Fruit fly (Drosophila melanogaster) whole organism, adult: ENCODE measurements around the gene Polr2A.

Experiments used
- CG11617 ChIP-seq: fragments of 200-800 bp; sonication (Bioruptor generic); optimal IDR thresholded peaks from 2 replicates; lab custom pipeline; 2017; ENCODE audit warnings: mild to moderate bottlenecking, missing biosample characterization, missing genetic modification reagents, missing genetic modification characterization
- CG12768 ChIP-seq: fragments of 200-800 bp; sonication (Bioruptor generic); optimal IDR thresholded peaks from 2 replicates; lab custom pipeline; 2017; ENCODE audit warnings: missing biosample characterization, missing genetic modification characterization, mild to moderate bottlenecking, moderate library complexity, missing genetic modification reagents
- CG14711 ChIP-seq: fragments of 200-800 bp; sonication (Bioruptor generic); optimal IDR thresholded peaks from 2 replicates; lab custom pipeline; 2018; ENCODE audit warnings: missing biosample characterization, mild to moderate bottlenecking, missing genetic modification characterization, moderate library complexity
- CG1620 ChIP-seq: fragments of 200-800 bp; sonication (Bioruptor generic); optimal IDR thresholded peaks from 2 replicates; lab custom pipeline; 2016; ENCODE audit warnings: missing biosample characterization, missing genetic modification characterization
- CG33017 ChIP-seq: fragments of 200-800 bp; sonication (Bioruptor generic); optimal IDR thresholded peaks from 2 replicates; lab custom pipeline; 2018; ENCODE audit warnings: missing biosample characterization, mild to moderate bottlenecking, missing genetic modification characterization, moderate library complexity
- CG5204 ChIP-seq: fragments of 200-800 bp; sonication (Bioruptor generic); optimal IDR thresholded peaks from 2 replicates; lab custom pipeline; 2016; ENCODE audit warnings: missing biosample characterization, missing genetic modification characterization
- CG7045 ChIP-seq: fragments of 200-800 bp; sonication (Bioruptor generic); optimal IDR thresholded peaks from 2 replicates; lab custom pipeline; 2017; ENCODE audit warnings: missing biosample characterization, mild to moderate bottlenecking, missing genetic modification characterization
- CG7101 ChIP-seq: fragments of 200-800 bp; sonication (Bioruptor generic); optimal IDR thresholded peaks from 2 replicates; lab custom pipeline; 2018; ENCODE audit warnings: missing biosample characterization, mild to moderate bottlenecking, missing genetic modification characterization, moderate library complexity
- Clk ChIP-seq: fragments of 200-800 bp; sonication (Bioruptor generic); optimal IDR thresholded peaks from 2 replicates; lab custom pipeline; 2017; ENCODE audit warnings: missing biosample characterization, missing genetic modification characterization
- Crg-1 ChIP-seq: fragments of 200-800 bp; sonication (Bioruptor generic); optimal IDR thresholded peaks from 2 replicates; lab custom pipeline; 2016; ENCODE audit warnings: missing biosample characterization, missing genetic modification characterization
- Hr96 ChIP-seq: fragments of 200-800 bp; sonication (Bioruptor generic); optimal IDR thresholded peaks from 2 replicates; lab custom pipeline; 2016; ENCODE audit warnings: missing biosample characterization, missing genetic modification characterization
- Mnt ChIP-seq: fragments of 200-800 bp; sonication (Bioruptor generic); optimal IDR thresholded peaks from 2 replicates; lab custom pipeline; 2016; ENCODE audit warnings: missing biosample characterization, mild to moderate bottlenecking, missing genetic modification characterization
- bab1 ChIP-seq: fragments of 200-800 bp; sonication (Bioruptor generic); optimal IDR thresholded peaks from 3 replicates; lab custom pipeline; 2019; ENCODE audit warnings: missing biosample characterization, mild to moderate bottlenecking, missing genetic modification characterization, moderate library complexity
- cic ChIP-seq: fragments of 200-800 bp; sonication (Bioruptor generic); optimal IDR thresholded peaks from 2 replicates; lab custom pipeline; 2017; ENCODE audit warnings: missing biosample characterization, mild to moderate bottlenecking, missing genetic modification characterization, moderate library complexity
- cnc ChIP-seq, 2 experiments: fragments of >200 bp; optimal IDR thresholded peaks; 2 replicates each; lab custom pipeline; 2017
- kay ChIP-seq: fragments of 200-800 bp; sonication (Bioruptor generic); peaks from one replicate; lab custom pipeline; 2016; ENCODE audit warnings: missing biosample characterization, missing genetic modification characterization, borderline replicate concordance
- ovo ChIP-seq: fragments of 200-800 bp; sonication (Bioruptor generic); optimal IDR thresholded peaks from 2 replicates; lab custom pipeline; 2016; ENCODE audit warnings: missing biosample characterization, missing genetic modification characterization
- pad ChIP-seq: fragments of 200-800 bp; sonication (Bioruptor generic); optimal IDR thresholded peaks from 3 replicates; lab custom pipeline; 2017; ENCODE audit warnings: missing biosample characterization, missing genetic modification characterization, mild to moderate bottlenecking, moderate library complexity, missing genetic modification reagents
- tj ChIP-seq: fragments of 200-800 bp; sonication (Bioruptor generic); optimal IDR thresholded peaks from 3 replicates; lab custom pipeline; 2017; ENCODE audit warnings: missing biosample characterization, mild to moderate bottlenecking, missing genetic modification characterization, moderate library complexity
- toe ChIP-seq: fragments of 200-800 bp; sonication (Bioruptor generic); optimal IDR thresholded peaks from 2 replicates; lab custom pipeline; 2016; ENCODE audit warnings: missing biosample characterization, missing genetic modification characterization

Polr2A gene

DNA sequence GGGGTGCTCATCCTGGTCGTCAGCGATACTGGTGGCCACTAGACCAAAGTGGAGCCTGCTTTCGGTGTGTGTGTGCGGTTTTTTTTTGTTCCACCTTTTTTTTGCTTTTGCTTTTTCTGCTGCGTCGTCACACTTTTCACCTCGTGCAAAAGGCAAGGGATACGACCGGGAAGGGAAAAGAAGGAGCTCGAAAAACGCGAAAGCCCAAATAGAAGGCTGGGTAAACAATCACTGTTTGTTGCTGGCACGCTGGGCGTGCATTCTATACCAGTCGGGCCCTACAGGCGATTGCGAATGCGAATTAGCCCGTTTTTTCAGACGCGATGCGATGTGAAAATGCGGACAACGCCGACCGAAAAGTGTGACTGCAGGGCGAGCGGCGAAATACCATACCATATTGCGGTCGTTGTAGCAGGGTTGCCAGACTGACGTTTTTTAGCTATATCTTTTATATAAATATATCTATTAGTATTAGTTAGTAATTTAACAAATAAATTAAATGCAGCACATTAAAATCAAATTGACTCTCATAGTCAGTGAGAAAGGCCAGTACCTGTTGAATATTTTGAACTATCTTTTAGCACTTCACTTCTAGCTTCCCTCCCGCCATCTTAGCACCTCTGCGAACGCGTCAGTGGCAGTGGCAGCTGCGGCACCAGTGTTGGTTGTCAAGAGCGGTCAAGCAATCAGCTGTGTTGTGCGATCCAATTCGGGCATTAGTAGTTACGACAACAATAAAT is at the start of gene Polr2A, which contains the start of gene CG11699:
Polr2A (minus strand) TSS at position 371 of the 740 bp plus-strand sequence.
CG11699 (plus strand) TSS at position 666 of the 740 bp plus-strand sequence.
- peak; percentile 66 for TF ChIP-seq CG11617 (GFP tag; lab: Kevin White, UChicago)
- peak; percentile 78 for TF ChIP-seq bab1 (GFP tag; lab: Kevin White, UChicago)
- peak; percentile 7 for TF ChIP-seq toe (GFP tag; lab: Kevin White, UChicago)
- TF ChIP-seq CG7045 (GFP tag; lab: Kevin White, UChicago) = no peak
- TF ChIP-seq CG5204 (GFP tag; lab: Kevin White, UChicago) = no peak
- TF ChIP-seq cic = peak; percentile 15
- no peak for TF ChIP-seq kay (GFP tag; lab: Kevin White, UChicago)
- peak; percentile 73 for TF ChIP-seq CG7101 (tag; lab: Kevin White, UChicago)
- TF ChIP-seq CG33017 (tag; lab: Kevin White, UChicago) = no peak
- TF ChIP-seq tj = peak; percentile 95
- no peak for TF ChIP-seq Hr96 (GFP tag; lab: Kevin White, UChicago)
- TF ChIP-seq Mnt (GFP tag; lab: Kevin White, UChicago) = peak; percentile 85
- TF ChIP-seq Crg-1 (GFP tag; lab: Kevin White, UChicago) = peak; percentile 71
- TF ChIP-seq cnc (optimal IDR thresholded peaks at IDR 0.05; lab: Kevin White, UChicago) = no peak
- no peak for TF ChIP-seq CG12768
- TF ChIP-seq pad (GFP tag; lab: Kevin White, UChicago) = peak; percentile 73
- TF ChIP-seq Clk (GFP tag; lab: Kevin White, UChicago) = peak; percentile 33
- TF ChIP-seq CG1620 (GFP tag; lab: Kevin White, UChicago) = peak; percentile 50
- peak; percentile 73 for TF ChIP-seq CG14711
- TF ChIP-seq ovo (GFP tag; lab: Kevin White, UChicago) = peak; percentile 48

dm6 chrX:11619617-11620016 is 49.5 kb upstream of the Polr2A start:
- TF ChIP-seq cnc (optimal IDR thresholded peaks at IDR 0.05; lab: Kevin White, UChicago) (no peak), kay (GFP tag; lab: Kevin White, UChicago) (no peak), cic (peak; percentile 60)

dm6 chrX:11616496-11616952 is 46.4 kb upstream of the Polr2A start:
- TF ChIP-seq pad (GFP tag; lab: Kevin White, UChicago) (peak; percentile 54), CG12768 (no peak)

dm6 chrX:11615652-11616495 is 45.7 kb upstream of the Polr2A start, which contains the start of the genes RPA3 and Met:
TSS of gene RPA3 (minus strand) at chrX:11615840.
TSS of gene Met (plus strand) at chrX:11616124.
- TF ChIP-seq CG1620 (GFP tag; lab: Kevin White, UChicago) = no peak
- no peak for TF ChIP-seq CG5204 (GFP tag; lab: Kevin White, UChicago)
- TF ChIP-seq toe (GFP tag; lab: Kevin White, UChicago) = no peak
- TF ChIP-seq ovo (GFP tag; lab: Kevin White, UChicago) = no peak
- TF ChIP-seq CG14711 = no peak
- peak; percentile 17 for TF ChIP-seq Mnt (GFP tag; lab: Kevin White, UChicago)
- no peak for TF ChIP-seq Clk (GFP tag; lab: Kevin White, UChicago)
- TF ChIP-seq tj = peak; percentile 84
- TF ChIP-seq bab1 (GFP tag; lab: Kevin White, UChicago) = peak; percentile 18

dm6 chrX:11611645-11612079 is 41.5 kb upstream of the Polr2A start, which contains the start of the genes CG2247 and CG1703:
TSS of gene CG2247 (minus strand) at chrX:11611652.
TSS of gene CG1703 (plus strand) at chrX:11611927.
- TF ChIP-seq CG1620 (GFP tag; lab: Kevin White, UChicago) (no peak), Crg-1 (GFP tag; lab: Kevin White, UChicago) (no peak), CG5204 (GFP tag; lab: Kevin White, UChicago) (no peak), Clk (GFP tag; lab: Kevin White, UChicago) (no peak), ovo (GFP tag; lab: Kevin White, UChicago) (peak; percentile 94), cic (peak; percentile 11), CG7045 (GFP tag; lab: Kevin White, UChicago) (no peak), kay (GFP tag; lab: Kevin White, UChicago) (no peak), bab1 (GFP tag; lab: Kevin White, UChicago) (peak; percentile 11), toe (GFP tag; lab: Kevin White, UChicago) (no peak), CG33017 (tag; lab: Kevin White, UChicago) (no peak), CG7101 (tag; lab: Kevin White, UChicago) (peak; percentile 22), Mnt (GFP tag; lab: Kevin White, UChicago) (peak; percentile 85)
